Worm (Caenorhabditis elegans) whole organism, young adult: ENCODE measurements around the gene npr-12.
A peak's percentile ranks its signal among the peaks of the same experiment; 100 is the strongest.

Experiments
- C06A6.2 ChIP-seq: fragments of 200-800 bp; sonication (Bioruptor generic); conservative IDR thresholded peaks from 2 replicates; pipeline ENCODE4 v1.3.6; 2022; ENCODE audit warnings: missing genetic modification characterization, missing compliant biosample characterization
- C17E4.6 ChIP-seq: fragments of 200-800 bp; sonication (Bioruptor generic); IDR thresholded peaks from 2 replicates; pipeline ENCODE4 v1.3.6; 2022; ENCODE audit warnings: missing genetic modification reagents, missing genetic modification characterization, missing compliant biosample characterization
- D2030.7 ChIP-seq: fragments of 200-800 bp; sonication (Bioruptor generic); IDR thresholded peaks from 2 replicates; pipeline ENCODE4 v1.3.6; 2022; ENCODE audit warnings: missing genetic modification reagents, missing genetic modification characterization, missing compliant biosample characterization
- F33H1.4 ChIP-seq: fragments of 200-800 bp; sonication (Bioruptor generic); IDR thresholded peaks from 2 replicates; pipeline ENCODE4 v1.3.6; 2022; ENCODE audit warnings: missing genetic modification reagents, missing genetic modification characterization, missing compliant biosample characterization
- F57A8.1 ChIP-seq: fragments of 200-800 bp; sonication (Bioruptor generic); optimal IDR thresholded peaks from 2 replicates; lab custom pipeline; 2018; ENCODE audit warnings: mild to moderate bottlenecking, missing genetic modification characterization, moderate library complexity, missing compliant biosample characterization
- K11D2.4 ChIP-seq: fragments of 200-800 bp; sonication (Bioruptor generic); IDR thresholded peaks from 2 replicates; pipeline ENCODE4 v1.3.6; 2022; ENCODE audit warnings: missing genetic modification reagents, missing genetic modification characterization, missing compliant biosample characterization
- K12H6.12 ChIP-seq: fragments of 200-800 bp; sonication (Bioruptor generic); optimal IDR thresholded peaks from 2 replicates; lab custom pipeline; 2018; ENCODE audit warnings: mild to moderate bottlenecking, missing genetic modification characterization, missing compliant biosample characterization
- Y56A3A.18 ChIP-seq: fragments of 200-800 bp; sonication (Bioruptor generic); IDR thresholded peaks from 2 replicates; pipeline ENCODE4 v1.3.6; 2022; ENCODE audit warnings: missing genetic modification reagents, missing genetic modification characterization, missing compliant biosample characterization
- ZK185.1 ChIP-seq: sonication (generic microtip); optimal IDR thresholded peaks from 2 replicates; lab custom pipeline; 2016; ENCODE audit warnings: mild to moderate bottlenecking, missing genetic modification characterization, missing compliant biosample characterization; ENCODE audit not compliant: poor library complexity, severe bottlenecking
- athp-1 ChIP-seq: sonication (generic microtip); optimal IDR thresholded peaks from 2 replicates; lab custom pipeline; 2017; ENCODE audit warnings: mild to moderate bottlenecking, missing genetic modification characterization, missing compliant biosample characterization
- attf-5 ChIP-seq: fragments of 200-800 bp; sonication (Bioruptor generic); optimal IDR thresholded peaks from 2 replicates; lab custom pipeline; 2018; ENCODE audit warnings: mild to moderate bottlenecking, missing genetic modification characterization, missing compliant biosample characterization
- attf-6 ChIP-seq: fragments of 200-800 bp; sonication (Bioruptor generic); IDR thresholded peaks from 2 replicates; pipeline ENCODE4 v1.3.6; 2022; ENCODE audit warnings: missing genetic modification reagents, missing genetic modification characterization, missing compliant biosample characterization
- bed-2 ChIP-seq: fragments of 200-800 bp; sonication (Bioruptor generic); IDR thresholded peaks from 2 replicates; pipeline ENCODE4 v1.3.6; 2022; ENCODE audit warnings: missing genetic modification reagents, missing genetic modification characterization, missing compliant biosample characterization
- cebp-1 ChIP-seq, 2 experiments: fragments of 200-800 bp in 1 of 2; sonication (Bioruptor generic) in 1 of 2; sonication (generic microtip) in 1 of 2; IDR thresholded peaks in 1 of 2; optimal IDR thresholded peaks in 1 of 2; 2 replicates each; pipeline versions ENCODE4 v1.3.6 to Lab custom; 2017 to 2022; ENCODE audit warnings: missing compliant biosample characterization in 2 of 2, missing genetic modification characterization in 2 of 2, mild to moderate bottlenecking in 1 of 2, missing genetic modification reagents in 1 of 2, moderate library complexity in 1 of 2
- ceh-27 ChIP-seq: fragments of 200-800 bp; sonication (Bioruptor generic); optimal IDR thresholded peaks from 2 replicates; lab custom pipeline; 2018; ENCODE audit warnings: mild to moderate bottlenecking, missing genetic modification characterization, moderate library complexity, missing compliant biosample characterization
- dpff-1 ChIP-seq: sonication (generic microtip); optimal IDR thresholded peaks from 2 replicates; lab custom pipeline; 2017; ENCODE audit warnings: mild to moderate bottlenecking, missing genetic modification characterization, missing compliant biosample characterization
- efl-1 ChIP-seq: fragments of 150-350 bp; optimal IDR thresholded peaks from 2 replicates; lab custom pipeline; 2014; ENCODE audit warnings: missing biosample characterization, missing genetic modification reagents, missing genetic modification characterization
- egl-44 ChIP-seq: fragments of 200-800 bp; sonication (Bioruptor generic); IDR thresholded peaks from 2 replicates; pipeline ENCODE4 v1.3.6; 2022; ENCODE audit warnings: missing genetic modification reagents, missing genetic modification characterization, missing compliant biosample characterization
- ets-4 ChIP-seq: fragments of 200-800 bp; sonication (Bioruptor generic); optimal IDR thresholded peaks from 2 replicates; lab custom pipeline; 2018; ENCODE audit warnings: mild to moderate bottlenecking, missing genetic modification characterization, missing compliant biosample characterization
- him-1 ChIP-seq: sonication (generic microtip); optimal IDR thresholded peaks from 2 replicates; lab custom pipeline; 2016; ENCODE audit warnings: missing genotype, missing genetic modification reagents, missing genetic modification characterization, missing compliant biosample characterization
- hmg-1.2 ChIP-seq: fragments of 200-800 bp; sonication (Bioruptor generic); IDR thresholded peaks from 2 replicates; pipeline ENCODE4 v1.3.6; 2022; ENCODE audit warnings: missing genetic modification reagents, missing genetic modification characterization, missing compliant biosample characterization
- hsf-1 ChIP-seq: fragments of 200-800 bp; sonication (Bioruptor generic); IDR thresholded peaks from 2 replicates; pipeline ENCODE4 v1.3.6; 2022; ENCODE audit warnings: missing genetic modification reagents, missing genetic modification characterization, missing compliant biosample characterization
- let-526 ChIP-seq: fragments of 200-800 bp; sonication (Bioruptor generic); IDR thresholded peaks from 2 replicates; pipeline ENCODE4 v1.3.6; 2022; ENCODE audit warnings: missing genetic modification reagents, missing genetic modification characterization, missing compliant biosample characterization
- lin-40 ChIP-seq: sonication (generic microtip); optimal IDR thresholded peaks from 2 replicates; lab custom pipeline; 2016; ENCODE audit warnings: missing genetic modification characterization, mild to moderate bottlenecking, missing compliant biosample characterization, missing genotype, missing genetic modification reagents
- lir-1 ChIP-seq: fragments of 200-800 bp; sonication (Bioruptor generic); conservative IDR thresholded peaks from 2 replicates; pipeline ENCODE4 v1.3.6; 2022; ENCODE audit warnings: missing genetic modification reagents, missing genetic modification characterization, missing compliant biosample characterization
- madf-3 ChIP-seq: fragments of 200-800 bp; sonication (Bioruptor generic); IDR thresholded peaks from 2 replicates; pipeline ENCODE4 v1.3.6; 2022; ENCODE audit warnings: missing genetic modification reagents, missing genetic modification characterization, missing compliant biosample characterization
- madf-8 ChIP-seq: fragments of 200-800 bp; sonication (Bioruptor generic); conservative IDR thresholded peaks from 2 replicates; pipeline ENCODE4 v1.3.6; 2022; ENCODE audit warnings: missing genetic modification reagents, missing genetic modification characterization, missing compliant biosample characterization
- nfyb-1 ChIP-seq: fragments of 200-800 bp; sonication (Bioruptor generic); IDR thresholded peaks from 2 replicates; pipeline ENCODE4 v1.3.6; 2022; ENCODE audit warnings: missing genetic modification reagents, missing genetic modification characterization, missing compliant biosample characterization
- pbrm-1 ChIP-seq: fragments of 200-800 bp; sonication (Bioruptor generic); IDR thresholded peaks from 2 replicates; pipeline ENCODE4 v1.3.6; 2022; ENCODE audit warnings: missing genetic modification reagents, missing genetic modification characterization, missing compliant biosample characterization
- rec-8 ChIP-seq, 2 experiments: sonication (generic microtip); optimal IDR thresholded peaks; 2 replicates each; lab custom pipeline; 2016; ENCODE audit warnings: mild to moderate bottlenecking in 2 of 2, missing genetic modification characterization in 2 of 2, missing genetic modification reagents in 2 of 2, missing genotype in 2 of 2, missing biosample characterization in 1 of 2, missing compliant biosample characterization in 1 of 2, moderate library complexity in 1 of 2
- snpc-4 ChIP-seq, 5 experiments: fragments of 150-350 bp in 1 of 5; sonication (generic microtip) in 4 of 5; optimal IDR thresholded peaks; 2 replicates each; lab custom pipeline; 2014 to 2018; ENCODE audit warnings: missing genetic modification characterization in 5 of 5, missing biosample characterization in 3 of 5, antibody characterized with exemption in 2 of 5, mild to moderate bottlenecking in 2 of 5, missing compliant biosample characterization in 2 of 5, missing genotype in 2 of 5, moderate library complexity in 2 of 5, missing genetic modification reagents in 1 of 5
- somi-1 ChIP-seq: fragments of 200-800 bp; sonication (Bioruptor generic); optimal IDR thresholded peaks from 2 replicates; lab custom pipeline; 2018; ENCODE audit warnings: mild to moderate bottlenecking, missing genetic modification characterization, missing compliant biosample characterization
- tbp1 ChIP-seq: fragments of 200-800 bp; sonication (Bioruptor generic); optimal IDR thresholded peaks from 2 replicates; lab custom pipeline; 2018; ENCODE audit warnings: mild to moderate bottlenecking, missing genetic modification characterization, missing compliant biosample characterization
- tlf-1 ChIP-seq: fragments of 200-800 bp; sonication (Bioruptor generic); optimal IDR thresholded peaks from 2 replicates; lab custom pipeline; 2018; ENCODE audit warnings: mild to moderate bottlenecking, missing genetic modification characterization, missing compliant biosample characterization
- unc-62 ChIP-seq: fragments of 150-350 bp; optimal IDR thresholded peaks from 2 replicates; lab custom pipeline; 2014; ENCODE audit warnings: missing biosample characterization, missing genetic modification reagents, missing genetic modification characterization
- zfh-2 ChIP-seq: fragments of 200-800 bp; sonication (Bioruptor generic); conservative IDR thresholded peaks from 2 replicates; pipeline ENCODE4 v1.3.6; 2022; ENCODE audit warnings: missing genetic modification reagents, missing genetic modification characterization, missing compliant biosample characterization
- ztf-22 ChIP-seq: fragments of 200-800 bp; sonication (Bioruptor generic); optimal IDR thresholded peaks from 2 replicates; lab custom pipeline; 2018; ENCODE audit warnings: mild to moderate bottlenecking, missing genetic modification characterization, moderate library complexity, missing compliant biosample characterization
- ztf-3 ChIP-seq: fragments of 200-800 bp; sonication (Bioruptor generic); optimal IDR thresholded peaks from 2 replicates; lab custom pipeline; 2018; ENCODE audit warnings: mild to moderate bottlenecking, missing genetic modification characterization, missing compliant biosample characterization

The npr-12 gene

ce11 chrIV:6887601-6888099 lies 49.8 kb downstream of the npr-12 start, which contains the start of the genes T05A12.3 and T05A12.4 (continued):
- no peak for TF ChIP-seq attf-5 (GFP tag; lab: Kevin White, UChicago)
- peak; percentile 63 for TF ChIP-seq F33H1.4 (GFP tag; lab: Robert Waterston, UW)
- TF ChIP-seq pbrm-1 (GFP tag; lab: Robert Waterston, UW), result peak; percentile 85
- TF ChIP-seq madf-8 (GFP tag; lab: Robert Waterston, UW), result peak; percentile 58
- peak; percentile 71 for TF ChIP-seq D2030.7 (GFP tag; lab: Robert Waterston, UW)
- TF ChIP-seq snpc-4 (GFP tag; optimal IDR thresholded peaks at IDR 0.05; lab: Kevin White, UChicago), result peak; percentile 68
- peak in 3 of 4 experiments; percentile 75 to 86 (median 85) for TF ChIP-seq snpc-4 (tag; optimal IDR thresholded peaks at IDR 0.05; lab: Kevin White, UChicago)
- peak; percentile 18 for TF ChIP-seq athp-1 (tag; lab: Kevin White, UChicago)
- 0 out of 2 replicates have a peak, but pooled peaks have one; percentile 15 for TF ChIP-seq let-526 (GFP tag; lab: Robert Waterston, UW)
- TF ChIP-seq efl-1 (GFP tag; lab: Kevin White, UChicago), result peak; percentile 5
- TF ChIP-seq tbp1 (GFP tag; lab: Kevin White, UChicago), result no peak
- TF ChIP-seq dpff-1 (tag; lab: Kevin White, UChicago), result no peak
- TF ChIP-seq lir-1, result peak; percentile 36; the same call in 1 of the 2 replicates
- peak; percentile 65; the same call in 1 of the 2 replicates for TF ChIP-seq bed-2 (GFP tag; lab: Robert Waterston, UW)
- TF ChIP-seq ZK185.1 (tag; lab: Kevin White, UChicago), result peak; percentile 64
- no peak for TF ChIP-seq Y56A3A.18 (GFP tag; lab: Robert Waterston, UW)
- 0 out of 2 replicates have a peak, but pooled peaks have one; percentile 35 for TF ChIP-seq attf-6 (GFP tag; lab: Robert Waterston, UW)
- TF ChIP-seq madf-3 (GFP tag; lab: Robert Waterston, UW), result peak; percentile 79
- TF ChIP-seq, all 124 proteins: peak for 25

DNA sequence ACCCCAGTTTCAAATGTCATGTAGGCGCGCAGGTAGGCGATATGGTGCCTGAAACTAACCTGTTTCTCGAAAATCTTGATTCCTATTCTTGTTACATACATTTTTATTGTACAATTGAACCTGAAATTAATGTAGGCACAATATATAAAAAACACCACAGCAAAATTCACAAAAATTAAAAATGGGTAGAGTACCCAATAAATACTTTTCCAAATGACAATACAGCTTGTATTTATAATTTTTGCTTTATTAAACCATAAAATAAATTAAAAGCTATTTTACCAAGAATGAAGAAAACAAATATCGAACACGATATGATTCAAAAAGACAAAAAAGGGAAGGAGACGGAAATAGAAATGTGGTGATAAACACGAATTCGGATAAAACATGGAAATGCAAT lies 54.1 kb downstream of the npr-12 start, which contains the start of gene tre-2:
tre-2 (minus strand) TSS at position 101 of the 400 bp plus-strand sequence.
- no peak for TF ChIP-seq hsf-1
- TF ChIP-seq, all 124 proteins: peak for 0

DNA sequence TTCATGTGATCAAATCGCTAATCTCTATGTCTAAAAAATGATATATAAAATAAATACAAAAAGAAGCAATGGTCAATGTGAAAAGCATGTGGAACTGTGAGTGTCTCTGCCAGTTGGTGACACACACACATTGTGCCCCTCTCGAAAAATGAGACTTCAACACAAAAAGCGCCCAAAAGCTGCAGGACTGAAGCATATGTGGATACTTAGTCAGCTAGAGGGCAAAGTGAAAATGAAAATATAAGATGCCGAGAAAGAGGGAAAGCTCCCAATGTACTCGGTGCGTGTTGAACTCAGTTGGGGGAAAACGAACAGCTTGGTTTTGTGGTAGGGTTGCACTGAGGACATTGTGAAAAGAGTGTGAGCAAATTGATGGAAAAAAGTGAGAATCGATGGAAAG lies 56.3 kb downstream of the npr-12 start:
- TF ChIP-seq hmg-1.2 (GFP tag; lab: Robert Waterston, UW) (peak; percentile 22; the same call in 1 of the 2 replicates), C17E4.6 (GFP tag; lab: Robert Waterston, UW) (no peak), somi-1 (GFP tag; lab: Kevin White, UChicago) (peak; percentile 18), him-1 (no peak), lin-40 (tag; lab: Kevin White, UChicago) (peak; percentile 23), madf-3 (GFP tag; lab: Robert Waterston, UW) (no peak), K12H6.12 (tag; lab: Kevin White, UChicago) (peak; percentile 55), attf-5 (GFP tag; lab: Kevin White, UChicago) (peak; percentile 28), K11D2.4 (GFP tag; lab: Robert Waterston, UW) (peak; percentile 60; the same call in 1 of the 2 replicates), C06A6.2 (GFP tag; lab: Robert Waterston, UW) (0 out of 2 replicates have a peak, but pooled peaks have one; percentile 21), cebp-1 (GFP tag; IDR thresholded peaks at IDR 0.05; lab: Robert Waterston, UW) (no peak), cebp-1 (tag; optimal IDR thresholded peaks at IDR 0.05; lab: Kevin White, UChicago) (peak; percentile 55), ceh-27 (peak; percentile 36), zfh-2 (GFP tag; lab: Robert Waterston, UW) (peak; percentile 50; the same call in 1 of the 2 replicates), ZK185.1 (tag; lab: Kevin White, UChicago) (no peak)
- TF ChIP-seq, all 124 proteins: peak for 10

- TF ChIP-seq ztf-3 (GFP tag; lab: Kevin White, UChicago) (no peak), F57A8.1 (GFP tag; lab: Kevin White, UChicago) (no peak), nfyb-1 (GFP tag; lab: Robert Waterston, UW) (0 out of 2 replicates have a peak, but pooled peaks have one; percentile 47), ztf-22 (peak; percentile 75), rec-8 (tag; optimal IDR thresholded peaks at IDR 0.05; lab: Kevin White, UChicago) (no peak), dpff-1 (tag; lab: Kevin White, UChicago) (no peak), tlf-1 (peak; percentile 8), unc-62 (GFP tag; lab: Kevin White, UChicago) (peak; percentile 16), Y56A3A.18 (GFP tag; lab: Robert Waterston, UW) (0 out of 2 replicates have a peak, but pooled peaks have one; percentile 42), ets-4 (GFP tag; lab: Kevin White, UChicago) (peak; percentile 49), tbp1 (GFP tag; lab: Kevin White, UChicago) (peak; percentile 17), pbrm-1 (GFP tag; lab: Robert Waterston, UW) (no peak), egl-44 (0 out of 2 replicates have a peak, but pooled peaks have one; percentile 13), cebp-1 (GFP tag; IDR thresholded peaks at IDR 0.05; lab: Robert Waterston, UW) (no peak), cebp-1 (tag; optimal IDR thresholded peaks at IDR 0.05; lab: Kevin White, UChicago) (peak; percentile 27)
These were observed 57.0 kb downstream of the npr-12 start for ce11 chrIV:6880415-6880814.
